Worm (Caenorhabditis elegans): ENCODE measurements around the gene fox-1.

Gene fox-1

ce11 chrX:2488526-2489098 is 28.9 kb upstream of the fox-1 start, which contains the start of gene hid-1:
Gene hid-1, plus strand, starts transcription at chrX:2489048.
- TF ChIP-seq flh-1 (GFP tag; optimal IDR thresholded peaks at IDR 0.05) (no peak), elt-3 (tag; optimal IDR thresholded peaks at IDR 0.05) (no peak), nhr-237 (tag; optimal IDR thresholded peaks at IDR 0.05) (no peak), ces-1 (GFP tag; optimal IDR thresholded peaks at IDR 0.05) (peak; percentile 74), ceh-43 (GFP tag; optimal IDR thresholded peaks at IDR 0.05) (no peak), drap-1 (GFP tag; optimal IDR thresholded peaks at IDR 0.05) (no peak)

- TF ChIP-seq nhr-12 (tag; optimal IDR thresholded peaks at IDR 0.05) (no peak), elt-1 (tag; optimal IDR thresholded peaks at IDR 0.05; ENCODE audit: borderline replicate concordance, insufficient read depth) (peak; percentile 53), mep-1 (tag; optimal IDR thresholded peaks at IDR 0.05) (no peak)
Observed at ce11 chrX:2483078-2483477, 23.4 kb upstream of the fox-1 start, which contains the start of gene K02E10.4. Gene K02E10.4, plus strand, starts transcription at chrX:2483263.

- TF ChIP-seq tbx-8 (GFP tag; optimal IDR thresholded peaks at IDR 0.05) (no peak), pha-4 (tag; optimal IDR thresholded peaks at IDR 0.05) (peak; percentile 63)
Observed at ce11 chrX:2482622-2483021, 22.9 kb upstream of the fox-1 start, which contains the start of gene K02E10.6. Gene K02E10.6, minus strand, starts transcription at chrX:2482770.

- TF ChIP-seq tbx-8 (GFP tag; optimal IDR thresholded peaks at IDR 0.05): no peak
- TF ChIP-seq drap-1 (GFP tag; optimal IDR thresholded peaks at IDR 0.05): no peak
- TF ChIP-seq snpc-4 (tag; optimal IDR thresholded peaks at IDR 0.05): no peak
Observed at ce11 chrX:2478823-2479222, 19.1 kb upstream of the fox-1 start, which contains the start of gene K02E10.5. Gene K02E10.5, minus strand, starts transcription at chrX:2478923.

- TF ChIP-seq mep-1 (tag; optimal IDR thresholded peaks at IDR 0.05) (no peak), lin-13 (tag; optimal IDR thresholded peaks at IDR 0.05) (no peak), unc-39 (tag; optimal IDR thresholded peaks at IDR 0.05) (no peak), sem-2 (GFP tag; optimal IDR thresholded peaks at IDR 0.05) (no peak), zip-8 (tag; optimal IDR thresholded peaks at IDR 0.05) (no peak), ztf-11 (tag; optimal IDR thresholded peaks at IDR 0.05) (no peak), bed-3 (GFP tag; optimal IDR thresholded peaks at IDR 0.05) (no peak), nhr-28 (tag; optimal IDR thresholded peaks at IDR 0.05) (no peak), ceh-39 (tag; optimal IDR thresholded peaks at IDR 0.05) (no peak), hlh-1 (tag; optimal IDR thresholded peaks at IDR 0.05) (no peak), ham-2 (GFP tag; optimal IDR thresholded peaks at IDR 0.05) (no peak), drap-1 (GFP tag; optimal IDR thresholded peaks at IDR 0.05) (no peak), elt-3 (tag; optimal IDR thresholded peaks at IDR 0.05) (no peak), ceh-83 (GFP tag; optimal IDR thresholded peaks at IDR 0.05) (no peak), nhr-2 (tag; optimal IDR thresholded peaks at IDR 0.05) (no peak), ceh-43 (GFP tag; optimal IDR thresholded peaks at IDR 0.05) (no peak), mab-5 (tag; optimal IDR thresholded peaks at IDR 0.05) (no peak), flh-1 (GFP tag; optimal IDR thresholded peaks at IDR 0.05) (no peak)
Observed at ce11 chrX:2475873-2476272, 16.2 kb upstream of the fox-1 start, which contains the start of gene R04B3.3. Gene R04B3.3, minus strand, starts transcription at chrX:2475973.

- TF ChIP-seq nhr-237 (tag; optimal IDR thresholded peaks at IDR 0.05) (no peak), lin-32 (GFP tag; optimal IDR thresholded peaks at IDR 0.05) (peak; percentile 51)
Observed at ce11 chrX:2473618-2474017, 13.9 kb upstream of the fox-1 start, which contains the start of gene R04B3.2. Gene R04B3.2, minus strand, starts transcription at chrX:2473718.

- no peak for TF ChIP-seq zip-8 (tag; optimal IDR thresholded peaks at IDR 0.05)
- no peak for TF ChIP-seq sptf-1 (tag; optimal IDR thresholded peaks at IDR 0.05)
- no peak for TF ChIP-seq sem-2 (GFP tag; optimal IDR thresholded peaks at IDR 0.05)
Observed at ce11 chrX:2471303-2471702, 11.6 kb upstream of the fox-1 start, which contains the start of gene R04B3.1. Gene R04B3.1, minus strand, starts transcription at chrX:2471403.
